Worm (Caenorhabditis elegans) whole organism, L1 larva: ENCODE data around the gene nhr-246.
"Not testable (repeated sequence)": the region's sequence is repeated elsewhere in the genome, so short reads cannot be mapped to it uniquely, and the experiment has no call there.

ENCODE experiments used
- C34B4.2 ChIP-seq: sonication (generic microtip); optimal IDR thresholded peaks from 2 replicates; lab custom pipeline; 2017; ENCODE audit warnings: mild to moderate bottlenecking, missing genetic modification characterization, missing compliant biosample characterization
- Y116A8C.19 ChIP-seq: sonication (generic microtip); optimal IDR thresholded peaks from 2 replicates; lab custom pipeline; 2016; ENCODE audit warnings: missing compliant biosample characterization, missing genetic modification characterization, borderline replicate concordance
- aha-1 ChIP-seq: fragments of 150-350 bp; optimal IDR thresholded peaks from 2 replicates; lab custom pipeline; 2014; ENCODE audit warnings: missing biosample characterization, missing genetic modification characterization
- ceh-82 ChIP-seq, 3 experiments: fragments of 150-350 bp in 1 of 3; sonication (generic microtip) in 2 of 3; optimal IDR thresholded peaks; 2 replicates each; lab custom pipeline; 2014 to 2017; ENCODE audit warnings: missing biosample characterization in 3 of 3, missing genetic modification characterization in 3 of 3
- efl-1 ChIP-seq, 4 experiments: fragments of 150-350 bp; optimal IDR thresholded peaks in 3 of 4; peaks in 1 of 4; 1 replicate in 1 of 4; 2 replicates in 3 of 4; lab custom pipeline; 2014; ENCODE audit warnings: missing biosample characterization in 2 of 4, missing genetic modification characterization in 2 of 4, missing genetic modification reagents in 2 of 4
- egl-13 ChIP-seq: sonication (generic microtip); optimal IDR thresholded peaks from 2 replicates; lab custom pipeline; 2016; ENCODE audit warnings: missing genotype, missing genetic modification reagents, missing genetic modification characterization, missing compliant biosample characterization
- elt-2 ChIP-seq: sonication (generic microtip); optimal IDR thresholded peaks from 2 replicates; lab custom pipeline; 2016; ENCODE audit warnings: missing genetic modification characterization, mild to moderate bottlenecking, inconsistent platforms, missing compliant biosample characterization, missing genetic modification reagents
- elt-3 ChIP-seq, 6 experiments: fragments of 150-350 bp in 1 of 6; sonication (generic microtip); optimal IDR thresholded peaks; 2 replicates each; lab custom pipeline; 2017 to 2018; ENCODE audit warnings: missing biosample characterization in 6 of 6, missing genetic modification characterization in 6 of 6, inconsistent platforms in 1 of 6
- fkh-10 ChIP-seq: sonication (generic microtip); optimal IDR thresholded peaks from 2 replicates; lab custom pipeline; 2017; ENCODE audit warnings: missing biosample characterization, missing genetic modification reagents, missing genetic modification characterization
- irx-1 ChIP-seq: sonication (generic microtip); optimal IDR thresholded peaks from 2 replicates; lab custom pipeline; 2016; ENCODE audit warnings: missing genetic modification characterization, missing compliant biosample characterization
- lin-35 ChIP-seq, 2 experiments: fragments of 150-350 bp; optimal IDR thresholded peaks; 2 replicates each; lab custom pipeline; 2014; ENCODE audit warnings: missing biosample characterization in 2 of 2, missing genetic modification characterization in 2 of 2, missing genetic modification reagents in 2 of 2
- mab-9 ChIP-seq: fragments of 200-800 bp; sonication (Bioruptor generic); IDR thresholded peaks from 2 replicates; pipeline ENCODE4 v1.3.6; 2022; ENCODE audit warnings: missing genetic modification reagents, missing genetic modification characterization, missing compliant biosample characterization
- nhr-20 ChIP-seq: sonication (generic microtip); optimal IDR thresholded peaks from 2 replicates; lab custom pipeline; 2016; ENCODE audit warnings: mild to moderate bottlenecking, missing genetic modification characterization, missing compliant biosample characterization
- nhr-237 ChIP-seq: fragments of 150-350 bp; optimal IDR thresholded peaks from 2 replicates; lab custom pipeline; 2014; ENCODE audit warnings: missing biosample characterization, missing genetic modification characterization
- nhr-71 ChIP-seq: sonication (generic microtip); optimal IDR thresholded peaks from 2 replicates; lab custom pipeline; 2016; ENCODE audit warnings: mild to moderate bottlenecking, missing genetic modification characterization, moderate library complexity, missing compliant biosample characterization
- nhr-85 ChIP-seq: sonication (generic microtip); peaks from one replicate; lab custom pipeline; 2016; ENCODE audit warnings: missing genetic modification characterization, inconsistent platforms, missing compliant biosample characterization
- pag-3 ChIP-seq: sonication (generic microtip); optimal IDR thresholded peaks from 2 replicates; lab custom pipeline; 2017; ENCODE audit warnings: missing genetic modification characterization, mild to moderate bottlenecking, missing compliant biosample characterization, antibody characterized with exemption, borderline replicate concordance; ENCODE audit not compliant: insufficient read depth
- pax-3 ChIP-seq: fragments of 200-800 bp; sonication (Bioruptor generic); optimal IDR thresholded peaks from 2 replicates; lab custom pipeline; 2018; ENCODE audit warnings: mild to moderate bottlenecking, missing genetic modification characterization, moderate library complexity, missing compliant biosample characterization
- pqm-1 ChIP-seq: sonication (generic microtip); optimal IDR thresholded peaks from 3 replicates; lab custom pipeline; 2017; ENCODE audit warnings: missing biosample characterization, missing genetic modification characterization
- sup-37 ChIP-seq: fragments of 200-800 bp; sonication (Bioruptor generic); optimal IDR thresholded peaks from 2 replicates; lab custom pipeline; 2018; ENCODE audit warnings: mild to moderate bottlenecking, missing genetic modification characterization, missing compliant biosample characterization
- tlp-1 ChIP-seq: fragments of 150-350 bp; optimal IDR thresholded peaks from 2 replicates; lab custom pipeline; 2014; ENCODE audit warnings: missing biosample characterization, missing genetic modification characterization
- unc-130 ChIP-seq: fragments of 150-350 bp; optimal IDR thresholded peaks from 2 replicates; lab custom pipeline; 2017; ENCODE audit warnings: missing biosample characterization, missing genetic modification characterization, inconsistent platforms
- zip-4 ChIP-seq: fragments of 200-800 bp; sonication (Bioruptor generic); optimal IDR thresholded peaks from 2 replicates; lab custom pipeline; 2018; ENCODE audit warnings: mild to moderate bottlenecking, missing genetic modification characterization, moderate library complexity, missing compliant biosample characterization
- ztf-4 ChIP-seq: fragments of 150-350 bp; optimal IDR thresholded peaks from 2 replicates; lab custom pipeline; 2014; ENCODE audit warnings: missing biosample characterization, missing genetic modification characterization

The nhr-246 gene

ce11 chrV:15354648-15355047, 38.4 kb downstream of the nhr-246 start, which contains the start of gene C29F3.7:
Gene C29F3.7, plus strand, starts transcription at chrV:15354901.
- TF ChIP-seq elt-2 (tag; lab: Kevin White, UChicago) = peak; percentile 98
- TF ChIP-seq efl-1 (optimal IDR thresholded peaks at IDR 0.05; lab: Kevin White, UChicago) = no peak
- TF ChIP-seq efl-1 (GFP tag; optimal IDR thresholded peaks at IDR 0.05 in 1 of 2; lab: Kevin White, UChicago) = peak in 1 of 2 experiments; percentile 44
- no peak for TF ChIP-seq pag-3 (tag; lab: Kevin White, UChicago)
- TF ChIP-seq zip-4 (GFP tag; lab: Kevin White, UChicago) = no peak
- peak; percentile 67 for TF ChIP-seq pax-3 (tag; lab: Kevin White, UChicago)
- TF ChIP-seq nhr-20 (tag; lab: Kevin White, UChicago) = peak; percentile 63
- peak in 1 of 2 experiments; percentile 42 for TF ChIP-seq lin-35 (GFP tag; optimal IDR thresholded peaks at IDR 0.05; lab: Kevin White, UChicago)
- peak; percentile 55 for TF ChIP-seq pqm-1 (tag; lab: Kevin White, UChicago)

DNA sequence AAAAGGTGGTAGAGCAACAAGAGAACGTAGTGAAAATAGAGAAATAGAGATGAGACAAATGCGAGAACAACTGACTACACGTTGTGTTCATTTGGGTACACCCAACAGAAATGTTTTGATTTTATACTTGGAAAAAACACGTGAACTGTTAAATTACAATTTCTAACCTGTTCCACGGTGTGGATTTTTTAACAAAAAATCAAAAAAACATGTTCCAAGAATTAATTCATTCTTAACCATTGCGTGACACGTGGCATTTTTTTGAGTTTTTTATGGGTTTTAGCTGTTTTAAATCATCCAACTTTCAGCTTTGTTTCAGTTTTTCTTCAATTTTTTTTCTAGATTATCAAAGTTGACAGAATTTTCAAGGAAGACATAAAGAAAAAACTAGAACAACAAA, 45.1 kb downstream of the nhr-246 start, which contains the start of gene ech-1.1:
Gene ech-1.1, minus strand, starts transcription at position 101 of the 400 bp plus-strand sequence.
- not testable (repeated sequence) for TF ChIP-seq ceh-82 (tag; optimal IDR thresholded peaks at IDR 0.05; lab: Kevin White, UChicago); tlp-1 (tag; lab: Kevin White, UChicago); nhr-71

DNA sequence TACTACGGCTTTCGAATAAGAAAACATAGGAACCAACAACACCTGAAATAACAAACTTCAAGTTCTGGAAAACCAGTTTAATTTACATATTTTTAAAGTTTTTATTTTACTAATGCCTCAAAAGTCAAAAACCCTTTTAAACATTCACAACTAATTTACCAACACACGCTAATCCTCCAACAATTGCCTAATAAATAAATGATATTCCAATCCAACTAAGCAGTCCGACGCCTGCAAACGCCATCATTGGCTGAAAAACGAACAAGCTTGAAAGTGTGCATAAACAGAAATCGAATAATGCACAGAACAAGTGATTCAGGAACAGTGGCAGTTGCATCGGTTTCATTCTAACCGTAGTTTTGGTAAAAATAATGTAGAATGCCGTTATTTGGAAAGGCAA, 51.5 kb downstream of the nhr-246 start:
- TF ChIP-seq elt-3 (tag; optimal IDR thresholded peaks at IDR 0.05; lab: Kevin White, UChicago) (no peak), egl-13 (no peak), Y116A8C.19 (no peak), nhr-85 (tag; lab: Kevin White, UChicago) (no peak), nhr-237 (tag; lab: Kevin White, UChicago) (no peak), irx-1 (tag; lab: Kevin White, UChicago) (no peak), sup-37 (GFP tag; lab: Kevin White, UChicago) (no peak), ztf-4 (tag; lab: Kevin White, UChicago) (no peak), aha-1 (tag; lab: Kevin White, UChicago) (no peak), nhr-71 (no peak), unc-130 (tag; lab: Kevin White, UChicago) (no peak), C34B4.2 (tag; lab: Kevin White, UChicago) (no peak), zip-4 (GFP tag; lab: Kevin White, UChicago) (no peak), ceh-82 (tag; optimal IDR thresholded peaks at IDR 0.05; lab: Kevin White, UChicago) (no peak), mab-9 (GFP tag; lab: Robert Waterston, UW) (no peak), fkh-10 (no peak)
